Worm (Caenorhabditis elegans): ENCODE measurements around the gene F20D1.22.

F20D1.22 gene

DNA sequence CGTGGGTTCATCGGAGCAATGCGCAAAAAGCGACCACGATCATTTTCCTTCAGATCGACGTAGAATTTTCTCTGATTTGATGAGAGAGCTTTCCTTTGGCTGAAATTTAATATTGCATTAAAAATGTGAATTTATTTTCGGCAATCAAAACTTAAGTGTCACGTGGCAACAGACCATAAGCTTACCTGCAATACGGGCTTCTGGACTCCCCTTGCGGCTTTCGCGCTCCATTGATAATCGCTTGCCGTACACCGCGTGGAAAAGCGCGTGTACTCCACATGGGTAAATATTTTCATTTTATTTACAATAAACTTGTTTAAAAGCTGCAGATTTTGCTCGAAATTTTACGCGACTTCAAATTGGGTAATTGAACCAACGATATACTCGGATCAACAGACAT is 15.9 kb downstream of the F20D1.22 start, which contains the start of gene plp-2:
Gene plp-2, minus strand, starts transcription at position 280 of the 400 bp plus-strand sequence.
- TF ChIP-seq T22C8.4 (GFP tag; IDR thresholded peaks at IDR 0.05) = no peak
- TF ChIP-seq flt-1 (GFP tag; IDR thresholded peaks at IDR 0.05) = no peak
- TF ChIP-seq ztf-23 (GFP tag; IDR thresholded peaks at IDR 0.05) = no peak
- no peak for TF ChIP-seq cog-1 (tag; optimal IDR thresholded peaks at IDR 0.05)
- no peak for TF ChIP-seq tab-1 (GFP tag; IDR thresholded peaks at IDR 0.05)
- no peak for TF ChIP-seq med-1 (GFP tag; optimal IDR thresholded peaks at IDR 0.05; ENCODE audit: insufficient read depth)
- TF ChIP-seq ztf-29 (GFP tag; IDR thresholded peaks at IDR 0.05) = no peak
- no peak for TF ChIP-seq ref-1 (GFP tag; conservative IDR thresholded peaks at IDR 0.05)
- TF ChIP-seq klf-2 (GFP tag; conservative IDR thresholded peaks at IDR 0.05) = no peak

DNA sequence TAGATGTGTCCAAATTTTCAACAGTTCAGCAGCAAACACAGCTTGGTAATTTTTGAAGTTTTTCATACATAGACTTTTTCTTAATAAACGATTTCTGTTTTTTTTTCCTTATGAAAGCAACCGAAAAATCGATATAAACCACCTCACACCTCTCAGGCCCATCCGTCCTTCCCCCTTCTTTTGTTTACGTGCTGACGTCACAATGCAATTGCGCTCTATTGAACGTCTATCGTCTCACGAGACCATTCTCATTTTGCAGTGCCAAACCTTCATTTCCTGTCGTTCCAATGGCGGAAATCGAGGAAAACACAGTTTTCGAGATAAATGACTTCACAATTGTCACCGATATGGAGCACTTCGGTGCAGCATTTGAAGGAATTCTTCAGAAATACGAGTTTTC is 16.7 kb downstream of the F20D1.22 start, which contains the start of gene rbg-1:
Gene rbg-1, plus strand, starts transcription at position 260 of the 400 bp plus-strand sequence.
- peak; percentile 75 for TF ChIP-seq T22C8.4 (GFP tag; IDR thresholded peaks at IDR 0.05)
- TF ChIP-seq ztf-29 (GFP tag; IDR thresholded peaks at IDR 0.05) = no peak
- peak; percentile 25; the same call in 1 of the 2 replicates for TF ChIP-seq flt-1 (GFP tag; IDR thresholded peaks at IDR 0.05)

DNA sequence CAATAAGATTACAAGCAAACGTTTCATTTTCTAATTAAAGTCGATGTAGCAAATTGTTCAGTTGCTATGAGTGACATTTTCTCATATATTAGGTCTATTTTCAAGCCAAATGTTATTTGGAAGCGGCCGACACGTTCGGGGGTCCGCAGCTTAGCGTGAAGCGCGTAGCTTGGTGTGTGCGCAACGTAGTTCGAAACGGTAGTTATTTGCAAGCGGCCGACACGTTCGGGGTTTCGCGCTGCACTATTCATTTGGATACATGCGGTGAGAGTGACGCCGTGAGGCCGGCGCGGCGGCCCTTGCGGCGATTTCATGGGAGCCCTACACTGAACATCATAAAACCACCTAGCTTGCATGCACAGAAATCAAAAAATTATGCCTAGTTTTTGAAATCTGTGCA is 21.5 kb downstream of the F20D1.22 start:
- no peak for TF ChIP-seq med-1 (GFP tag; optimal IDR thresholded peaks at IDR 0.05; ENCODE audit: insufficient read depth)
- no peak for TF ChIP-seq T22C8.4 (GFP tag; IDR thresholded peaks at IDR 0.05)
- TF ChIP-seq ztf-29 (GFP tag; IDR thresholded peaks at IDR 0.05) = no peak
- no peak for TF ChIP-seq tab-1 (GFP tag; IDR thresholded peaks at IDR 0.05)
- TF ChIP-seq cog-1 (tag; optimal IDR thresholded peaks at IDR 0.05) = no peak
- no peak for TF ChIP-seq ztf-23 (GFP tag; IDR thresholded peaks at IDR 0.05)
- no peak for TF ChIP-seq flt-1 (GFP tag; IDR thresholded peaks at IDR 0.05)

DNA sequence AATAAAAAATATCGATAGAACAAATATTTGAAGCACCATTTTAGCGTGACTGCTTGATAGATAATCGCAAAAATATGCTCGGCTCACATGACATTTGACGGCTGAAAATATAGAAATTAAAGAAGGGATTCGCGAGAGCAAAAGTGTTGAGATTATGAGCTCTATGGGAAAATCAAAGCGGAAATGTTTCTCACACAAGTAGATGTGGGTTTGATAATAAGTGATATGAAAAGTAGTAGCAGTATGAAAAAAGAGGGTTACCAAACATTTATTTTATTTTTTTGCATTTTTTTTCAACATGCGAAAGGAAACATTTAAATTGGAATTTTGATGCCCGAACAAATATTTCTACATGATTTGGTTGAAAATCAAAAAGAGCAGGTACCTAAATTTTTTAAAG is 24.7 kb downstream of the F20D1.22 start, which contains the start of gene iglr-1:
Gene iglr-1, minus strand, starts transcription at position 101 of the 400 bp plus-strand sequence.
- TF ChIP-seq flt-1 (GFP tag; IDR thresholded peaks at IDR 0.05) (no peak), tab-1 (GFP tag; IDR thresholded peaks at IDR 0.05) (no peak), med-1 (GFP tag; optimal IDR thresholded peaks at IDR 0.05; ENCODE audit: insufficient read depth) (no peak), cog-1 (tag; optimal IDR thresholded peaks at IDR 0.05) (no peak), T22C8.4 (GFP tag; IDR thresholded peaks at IDR 0.05) (no peak), ztf-29 (GFP tag; IDR thresholded peaks at IDR 0.05) (no peak), klf-2 (GFP tag; conservative IDR thresholded peaks at IDR 0.05) (no peak), ref-1 (GFP tag; conservative IDR thresholded peaks at IDR 0.05) (no peak), ztf-23 (GFP tag; IDR thresholded peaks at IDR 0.05) (no peak)

DNA sequence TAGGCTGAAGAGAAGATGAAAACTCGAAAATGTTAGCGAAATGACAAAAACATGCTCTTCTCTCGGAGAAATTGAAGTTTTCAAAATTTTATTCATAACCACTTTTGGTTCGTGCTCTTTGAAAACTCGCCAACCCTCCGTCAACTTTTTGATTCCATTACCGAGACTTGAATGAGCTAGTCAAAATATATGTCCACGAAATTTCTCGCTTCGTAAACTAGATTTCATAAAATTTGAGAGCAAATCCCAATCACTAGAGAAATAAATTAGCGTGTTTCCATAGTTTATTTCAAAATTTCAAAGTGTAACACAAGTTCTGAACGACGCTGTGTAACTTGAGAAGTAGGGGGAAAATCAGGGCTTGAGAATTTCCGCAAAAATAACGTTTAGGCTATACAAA is 27.1 kb downstream of the F20D1.22 start:
- TF ChIP-seq cog-1 (tag; optimal IDR thresholded peaks at IDR 0.05) = no peak
- TF ChIP-seq flt-1 (GFP tag; IDR thresholded peaks at IDR 0.05) = no peak
- no peak for TF ChIP-seq ref-1 (GFP tag; conservative IDR thresholded peaks at IDR 0.05)
- TF ChIP-seq ztf-23 (GFP tag; IDR thresholded peaks at IDR 0.05) = no peak

DNA sequence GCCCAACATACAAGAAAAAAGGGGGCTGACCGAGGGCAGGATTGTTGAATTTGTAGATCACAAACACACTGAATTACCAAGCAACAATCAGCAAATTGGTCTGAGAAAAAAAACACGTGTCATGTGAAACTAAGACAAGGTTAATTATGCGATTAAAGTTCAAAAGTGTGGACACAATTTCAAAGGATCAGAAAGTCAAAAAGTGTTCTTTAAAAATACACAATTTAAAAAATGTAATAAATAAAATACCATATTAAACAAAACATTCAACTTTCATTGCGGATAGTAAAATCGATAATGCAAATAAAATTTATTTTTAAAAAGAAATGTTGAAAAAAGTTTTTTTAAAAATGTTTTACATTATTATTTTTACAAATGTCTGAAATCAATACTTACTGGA is 32.5 kb downstream of the F20D1.22 start, which contains the start of gene cutl-3:
Gene cutl-3, minus strand, starts transcription at position 101 of the 400 bp plus-strand sequence.
- TF ChIP-seq ztf-29 (GFP tag; IDR thresholded peaks at IDR 0.05) (no peak), T22C8.4 (GFP tag; IDR thresholded peaks at IDR 0.05) (no peak), klf-2 (GFP tag; conservative IDR thresholded peaks at IDR 0.05) (no peak), ztf-23 (GFP tag; IDR thresholded peaks at IDR 0.05) (no peak), tab-1 (GFP tag; IDR thresholded peaks at IDR 0.05) (no peak), flt-1 (GFP tag; IDR thresholded peaks at IDR 0.05) (no peak), cog-1 (tag; optimal IDR thresholded peaks at IDR 0.05) (no peak), med-1 (GFP tag; optimal IDR thresholded peaks at IDR 0.05; ENCODE audit: insufficient read depth) (no peak), ref-1 (GFP tag; conservative IDR thresholded peaks at IDR 0.05) (no peak)

DNA sequence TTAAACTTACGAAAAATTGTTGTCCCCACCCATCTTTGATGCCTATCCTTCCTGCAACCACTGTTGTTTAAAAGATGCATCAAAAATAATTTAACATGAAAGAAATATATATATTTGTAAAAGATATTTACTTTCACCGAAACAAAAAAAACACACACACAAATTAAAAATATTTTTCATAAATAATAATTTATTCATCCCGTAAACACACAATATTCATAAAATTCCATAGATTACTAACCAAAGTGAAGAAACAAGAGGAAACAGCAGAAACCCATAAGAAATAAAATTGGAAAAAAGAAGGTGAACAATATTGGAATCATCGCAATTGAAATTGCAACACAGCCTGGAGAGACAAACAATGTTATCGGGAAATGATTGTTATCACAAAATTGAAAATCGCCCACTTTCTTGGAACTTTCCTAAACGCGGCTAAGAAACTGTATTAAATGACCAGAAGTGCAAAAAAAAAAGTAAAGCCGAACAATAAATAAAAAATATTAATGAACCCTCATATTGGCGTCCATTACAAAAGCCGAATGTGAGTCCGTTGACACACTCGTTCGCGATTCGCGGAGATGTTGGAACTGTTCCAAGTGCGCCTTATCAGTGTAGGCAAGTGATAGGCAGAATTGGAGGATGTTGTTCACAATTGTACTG is 37.4 kb downstream of the F20D1.22 start, which contains the start of gene slc-25A18.1:
Gene slc-25A18.1, minus strand, starts transcription at position 51 of the 660 bp plus-strand sequence.
- TF ChIP-seq T22C8.4 (GFP tag; IDR thresholded peaks at IDR 0.05) = no peak
- TF ChIP-seq ztf-29 (GFP tag; IDR thresholded peaks at IDR 0.05) = no peak
- no peak for TF ChIP-seq klf-2 (GFP tag; conservative IDR thresholded peaks at IDR 0.05)
- no peak for TF ChIP-seq flt-1 (GFP tag; IDR thresholded peaks at IDR 0.05)
- no peak for TF ChIP-seq med-1 (GFP tag; optimal IDR thresholded peaks at IDR 0.05; ENCODE audit: insufficient read depth)
- no peak for TF ChIP-seq ztf-23 (GFP tag; IDR thresholded peaks at IDR 0.05)
- no peak for TF ChIP-seq cog-1 (tag; optimal IDR thresholded peaks at IDR 0.05)
- TF ChIP-seq tab-1 (GFP tag; IDR thresholded peaks at IDR 0.05) = no peak
- no peak for TF ChIP-seq ref-1 (GFP tag; conservative IDR thresholded peaks at IDR 0.05)

DNA sequence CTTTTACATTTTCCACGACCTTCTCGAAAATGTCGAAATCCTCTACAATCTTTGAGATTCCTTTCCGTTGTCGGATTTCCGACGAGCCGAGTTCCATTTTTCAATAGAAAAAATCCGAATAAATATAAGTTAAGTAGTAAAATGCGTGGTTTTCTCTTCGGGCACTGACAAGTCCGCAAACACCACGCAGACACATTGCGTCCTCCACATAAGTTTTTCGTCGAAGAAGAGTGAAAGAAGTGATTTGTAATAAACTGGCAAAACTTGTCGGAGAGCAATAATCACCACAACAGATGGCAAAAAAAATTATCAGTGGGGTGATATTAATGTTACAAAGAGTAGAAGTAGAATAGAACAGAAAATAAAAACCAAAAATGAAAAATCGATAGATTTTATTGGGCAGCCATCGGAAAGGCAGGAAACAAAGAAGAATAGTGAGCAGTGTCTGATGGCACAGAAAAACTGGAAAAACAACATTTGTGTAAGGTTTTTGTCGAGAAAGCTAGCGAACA is 40.3 kb downstream of the F20D1.22 start, which contains the start of gene ergi-2:
Gene ergi-2, minus strand, starts transcription at position 462 of the 512 bp plus-strand sequence.
- no peak for TF ChIP-seq ref-1 (GFP tag; conservative IDR thresholded peaks at IDR 0.05)

DNA sequence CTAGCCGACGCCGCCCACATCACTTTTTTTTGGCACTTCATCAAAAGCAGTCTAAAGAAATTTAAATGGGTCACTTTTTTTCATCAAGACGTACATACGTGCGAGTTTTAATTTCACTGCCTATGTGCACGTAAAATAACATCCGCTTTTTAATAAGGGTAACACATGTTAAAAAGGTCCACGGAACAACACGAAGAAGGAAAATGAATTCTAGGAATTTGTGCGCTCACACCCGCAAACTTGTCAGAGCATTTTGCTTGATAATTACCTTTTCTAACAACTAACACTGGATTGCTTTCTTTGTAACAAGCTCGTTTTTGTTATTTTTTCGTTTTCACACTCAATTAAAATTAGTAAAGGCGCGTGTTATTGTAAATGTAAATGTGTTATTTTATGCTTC is 42.1 kb downstream of the F20D1.22 start:
- no peak for TF ChIP-seq ref-1 (GFP tag; conservative IDR thresholded peaks at IDR 0.05)
- TF ChIP-seq tab-1 (GFP tag; IDR thresholded peaks at IDR 0.05) = no peak
- TF ChIP-seq ztf-23 (GFP tag; IDR thresholded peaks at IDR 0.05) = no peak
- no peak for TF ChIP-seq klf-2 (GFP tag; conservative IDR thresholded peaks at IDR 0.05)
- TF ChIP-seq T22C8.4 (GFP tag; IDR thresholded peaks at IDR 0.05) = no peak
- TF ChIP-seq ztf-29 (GFP tag; IDR thresholded peaks at IDR 0.05) = no peak
- TF ChIP-seq med-1 (GFP tag; optimal IDR thresholded peaks at IDR 0.05; ENCODE audit: insufficient read depth) = no peak

DNA sequence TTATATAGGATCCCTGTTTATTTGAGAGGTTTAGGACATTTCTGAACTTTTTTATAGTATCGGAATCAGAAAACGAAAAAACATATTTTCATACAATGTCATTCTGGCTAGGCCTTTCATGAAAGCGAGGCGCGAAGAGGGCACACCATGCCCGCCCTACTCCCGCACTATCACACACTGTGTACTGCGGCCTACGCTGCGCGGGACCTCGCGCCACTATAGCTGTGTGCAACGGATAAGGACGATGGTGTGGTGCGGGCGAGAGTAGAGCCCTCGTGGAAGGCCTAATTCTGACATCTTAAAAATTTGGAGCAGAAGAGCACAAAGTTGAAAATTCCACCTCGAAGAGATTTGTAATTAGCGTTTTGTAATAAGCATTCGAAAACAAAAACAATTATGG is 44.3 kb downstream of the F20D1.22 start:
- TF ChIP-seq ztf-29 (GFP tag; IDR thresholded peaks at IDR 0.05) (no peak), ztf-23 (GFP tag; IDR thresholded peaks at IDR 0.05) (no peak), flt-1 (GFP tag; IDR thresholded peaks at IDR 0.05) (no peak), klf-2 (GFP tag; conservative IDR thresholded peaks at IDR 0.05) (no peak), cog-1 (tag; optimal IDR thresholded peaks at IDR 0.05) (no peak), ref-1 (GFP tag; conservative IDR thresholded peaks at IDR 0.05) (no peak), tab-1 (GFP tag; IDR thresholded peaks at IDR 0.05) (no peak), med-1 (GFP tag; optimal IDR thresholded peaks at IDR 0.05; ENCODE audit: insufficient read depth) (no peak), T22C8.4 (GFP tag; IDR thresholded peaks at IDR 0.05) (no peak)
